Worm (Caenorhabditis elegans) whole organism, L1 larva: ENCODE measurements around the gene F34H10.5.

ENCODE experiments used
- aly-2 ChIP-seq: fragments of 150-350 bp; optimal IDR thresholded peaks from 2 replicates; lab custom pipeline; 2014; ENCODE audit warnings: missing biosample characterization, missing genetic modification characterization
- fkh-10 ChIP-seq: sonication (generic microtip); optimal IDR thresholded peaks from 2 replicates; lab custom pipeline; 2017; ENCODE audit warnings: missing biosample characterization, missing genetic modification reagents, missing genetic modification characterization
- nhr-28 ChIP-seq: fragments of 150-350 bp; optimal IDR thresholded peaks from 2 replicates; lab custom pipeline; 2014; ENCODE audit warnings: missing biosample characterization, missing genetic modification characterization
- pqm-1 ChIP-seq: sonication (generic microtip); optimal IDR thresholded peaks from 3 replicates; lab custom pipeline; 2017; ENCODE audit warnings: missing biosample characterization, missing genetic modification characterization
- sup-37 ChIP-seq: fragments of 200-800 bp; sonication (Bioruptor generic); optimal IDR thresholded peaks from 2 replicates; lab custom pipeline; 2018; ENCODE audit warnings: mild to moderate bottlenecking, missing genetic modification characterization, missing compliant biosample characterization
- unc-62 ChIP-seq: fragments of 150-350 bp; optimal IDR thresholded peaks from 2 replicates; lab custom pipeline; 2014; ENCODE audit warnings: missing biosample characterization, missing genetic modification reagents, missing genetic modification characterization

- TF ChIP-seq pqm-1 (tag; lab: Kevin White, UChicago) = no peak
- no peak for TF ChIP-seq unc-62
- no peak for TF ChIP-seq nhr-28 (tag; lab: Kevin White, UChicago)
- no peak for TF ChIP-seq fkh-10 (GFP tag; lab: Kevin White, UChicago)
- no peak for TF ChIP-seq sup-37 (GFP tag; lab: Kevin White, UChicago)
- no peak for TF ChIP-seq aly-2 (tag; lab: Kevin White, UChicago)
Observed at ce11 chrX:9616919-9617318, 18.6 kb upstream of the F34H10.5 start, which contains the start of gene C11E4.7.
